Worm (Caenorhabditis elegans): Measurements from ENCODE around the gene Y41D4A.4.

Gene Y41D4A.4

DNA sequence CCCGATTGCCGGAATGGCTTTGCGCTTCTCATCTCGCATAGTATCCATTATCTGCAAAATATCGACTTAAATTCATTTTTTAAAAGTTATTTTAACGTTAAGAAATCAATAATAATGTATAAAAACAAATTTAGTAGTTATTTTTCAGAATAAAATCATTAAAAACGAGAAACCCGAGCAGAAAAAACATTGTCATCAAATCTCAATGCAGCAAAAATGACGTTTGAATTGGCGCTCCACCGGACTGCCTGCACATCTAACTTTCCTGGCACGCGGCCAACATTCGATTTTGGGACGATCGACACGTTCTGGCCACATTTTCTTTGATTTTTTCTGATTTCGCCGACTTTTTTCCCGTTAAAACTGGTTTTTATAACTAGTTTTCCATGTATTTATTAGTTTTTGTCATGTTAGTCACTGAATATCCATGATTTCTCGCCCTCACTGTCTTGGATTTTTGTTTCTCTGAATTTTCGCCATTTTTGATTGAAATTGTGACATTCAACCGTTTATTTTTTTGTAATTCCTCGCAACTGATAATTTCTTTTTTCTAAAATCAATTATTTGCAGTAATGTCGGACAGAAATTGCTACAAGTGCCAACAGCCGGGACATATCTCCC is 36.0 kb upstream of the Y41D4A.4 start, which contains the start of the genes pbs-1 and K08D12.3 (continued):
- TF ChIP-seq vab-15 (tag; optimal IDR thresholded peaks at IDR 0.05) (no peak), nhr-19 (GFP tag; conservative IDR thresholded peaks at IDR 0.05) (peak; percentile 88), nhr-85 (tag) (peak; percentile 90), fkh-8 (tag; optimal IDR thresholded peaks at IDR 0.05) (peak; percentile 71), lin-39 (tag; optimal IDR thresholded peaks at IDR 0.05) (peak; percentile 73), fkh-4 (tag; optimal IDR thresholded peaks at IDR 0.05; ENCODE audit: borderline replicate concordance) (no peak), alr-1 (tag; optimal IDR thresholded peaks at IDR 0.05; ENCODE audit: borderline replicate concordance) (no peak), snpc-4 (tag; optimal IDR thresholded peaks at IDR 0.05) (peak; percentile 52), C16A3.4 (tag; optimal IDR thresholded peaks at IDR 0.05) (peak; percentile 85), ztf-4 (tag; optimal IDR thresholded peaks at IDR 0.05) (peak; percentile 66), grh-1 (GFP tag; IDR thresholded peaks at IDR 0.05) (peak; percentile 80), lin-35 (GFP tag; optimal IDR thresholded peaks at IDR 0.05) (peak; percentile 94 to 95), aha-1 (tag; optimal IDR thresholded peaks at IDR 0.05) (no peak), tlp-1 (tag; optimal IDR thresholded peaks at IDR 0.05) (no peak), efl-1 (optimal IDR thresholded peaks at IDR 0.05) (peak; percentile 70 to 93), efl-1 (GFP tag; optimal IDR thresholded peaks at IDR 0.05 in 1 of 2) (peak; percentile 92 to 99), efl-3 (GFP tag; optimal IDR thresholded peaks at IDR 0.05) (no peak), nhr-47 (tag; optimal IDR thresholded peaks at IDR 0.05) (peak; percentile 87), nhr-90 (tag; optimal IDR thresholded peaks at IDR 0.05; ENCODE audit: poor library complexity) (peak; percentile 84), nhr-28 (tag; optimal IDR thresholded peaks at IDR 0.05) (no peak), pag-3 (tag; optimal IDR thresholded peaks at IDR 0.05; ENCODE audit: borderline replicate concordance, insufficient read depth) (no peak), Y116A8C.19 (tag; optimal IDR thresholded peaks at IDR 0.05; ENCODE audit: borderline replicate concordance) (no peak), blmp-1 (tag; optimal IDR thresholded peaks at IDR 0.05) (peak; percentile 72), mep-1 (tag; optimal IDR thresholded peaks at IDR 0.05) (peak; percentile 89), C34B4.2 (tag; optimal IDR thresholded peaks at IDR 0.05) (no peak), zip-4 (GFP tag; optimal IDR thresholded peaks at IDR 0.05) (peak; percentile 42), unc-62 (GFP tag; optimal IDR thresholded peaks at IDR 0.05) (no peak), pqm-1 (tag; optimal IDR thresholded peaks at IDR 0.05) (no peak), hlh-4 (tag; optimal IDR thresholded peaks at IDR 0.05) (no peak), irx-1 (tag; optimal IDR thresholded peaks at IDR 0.05) (peak; percentile 42), elt-2 (tag; optimal IDR thresholded peaks at IDR 0.05) (peak; percentile 33), rnt-1 (tag; optimal IDR thresholded peaks at IDR 0.05) (peak; percentile 89), snu-23 (GFP tag; optimal IDR thresholded peaks at IDR 0.05) (peak; percentile 87), lir-3 (tag; optimal IDR thresholded peaks at IDR 0.05; ENCODE audit: poor library complexity) (peak; percentile 55), egl-27 (tag; optimal IDR thresholded peaks at IDR 0.05) (no peak), hpl-2 (GFP tag; optimal IDR thresholded peaks at IDR 0.05) (peak; percentile 21), nhr-76 (tag; optimal IDR thresholded peaks at IDR 0.05) (no peak), sox-4 (tag; optimal IDR thresholded peaks at IDR 0.05) (no peak), sptf-1 (tag; optimal IDR thresholded peaks at IDR 0.05) (no peak), swsn-7 (tag; optimal IDR thresholded peaks at IDR 0.05) (peak; percentile 84), lin-15B (tag; optimal IDR thresholded peaks at IDR 0.05) (peak; percentile 78), ets-5 (GFP tag; IDR thresholded peaks at IDR 0.05) (no peak), sup-37 (GFP tag; optimal IDR thresholded peaks at IDR 0.05) (no peak), xbp-1 (tag; optimal IDR thresholded peaks at IDR 0.05) (peak; percentile 82), nhr-11 (tag; optimal IDR thresholded peaks at IDR 0.05) (peak; percentile 50), nhr-77 (tag; optimal IDR thresholded peaks at IDR 0.05) (peak; percentile 58), zag-1 (tag; optimal IDR thresholded peaks at IDR 0.05) (no peak), unc-130 (tag; optimal IDR thresholded peaks at IDR 0.05) (peak; percentile 74), C04F5.9 (tag; optimal IDR thresholded peaks at IDR 0.05) (no peak), fos-1 (tag; optimal IDR thresholded peaks at IDR 0.05) (peak; percentile 31), dsc-1 (tag; optimal IDR thresholded peaks at IDR 0.05) (peak; percentile 73), fkh-10 (GFP tag; optimal IDR thresholded peaks at IDR 0.05) (peak; percentile 6), ceh-8 (GFP tag; optimal IDR thresholded peaks at IDR 0.05) (no peak)
